Worm (Caenorhabditis elegans): ENCODE results near the gene atz-1.

DNA sequence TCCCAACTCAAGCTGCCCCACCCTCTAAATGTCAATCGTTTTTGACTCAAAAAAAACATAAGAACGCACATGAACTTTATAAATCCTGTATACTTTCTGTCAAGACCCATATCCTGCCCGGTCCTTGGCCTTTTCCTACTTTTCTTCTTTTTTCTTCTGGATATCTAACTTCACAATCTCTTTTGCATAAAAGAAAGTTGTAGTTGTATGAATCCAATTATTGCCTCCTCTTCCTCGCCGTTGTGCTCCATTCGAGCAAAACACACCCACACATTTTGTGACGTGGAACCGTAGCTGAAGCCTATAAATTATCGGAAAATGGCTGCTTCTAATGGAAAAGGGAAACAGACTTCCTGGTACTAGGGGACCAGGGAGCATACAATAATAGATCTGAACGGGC lies 25.7 kb downstream of the atz-1 start:
- TF ChIP-seq ztf-29 (GFP tag; IDR thresholded peaks at IDR 0.05), result no peak
- TF ChIP-seq T22C8.4 (GFP tag; IDR thresholded peaks at IDR 0.05), result no peak
- no peak for TF ChIP-seq ref-1 (GFP tag; conservative IDR thresholded peaks at IDR 0.05)
- TF ChIP-seq tab-1 (GFP tag; IDR thresholded peaks at IDR 0.05), result no peak
- TF ChIP-seq med-1 (GFP tag; optimal IDR thresholded peaks at IDR 0.05; ENCODE audit: insufficient read depth), result no peak
- TF ChIP-seq flt-1 (GFP tag; IDR thresholded peaks at IDR 0.05), result no peak

All from whole organism, midembryonic.